Fruit fly (Drosophila melanogaster) whole organism, prepupa: ENCODE results near the gene CG13045.

Experiments used
- Blimp-1 ChIP-seq: fragments of 200-800 bp; sonication (Bioruptor generic); optimal IDR thresholded peaks from 3 replicates; lab custom pipeline; 2017; ENCODE audit warnings: missing biosample characterization, missing genetic modification characterization, mild to moderate bottlenecking, moderate library complexity, missing genetic modification reagents
- CG10631 ChIP-seq: fragments of 200-800 bp; sonication (Bioruptor generic); optimal IDR thresholded peaks from 2 replicates; lab custom pipeline; 2016; ENCODE audit warnings: missing biosample characterization, missing genetic modification characterization
- CG10669 ChIP-seq: fragments of 200-800 bp; sonication (Bioruptor generic); optimal IDR thresholded peaks from 3 replicates; lab custom pipeline; 2018; ENCODE audit warnings: missing biosample characterization, mild to moderate bottlenecking, missing genetic modification characterization, moderate library complexity
- CG11294 ChIP-seq: fragments of 200-800 bp; sonication (Bioruptor generic); IDR thresholded peaks from 2 replicates; pipeline ENCODE4 v1.3.6; 2022; ENCODE audit warnings: missing biosample characterization, missing genetic modification characterization
- CG15336 ChIP-seq: fragments of 200-800 bp; sonication (Bioruptor generic); IDR thresholded peaks from 2 replicates; pipeline ENCODE4 v1.3.6; 2022; ENCODE audit warnings: missing biosample characterization, missing genetic modification characterization
- CG1621 ChIP-seq: fragments of 200-800 bp; sonication (Bioruptor generic); optimal IDR thresholded peaks from 3 replicates; lab custom pipeline; 2018; ENCODE audit warnings: missing biosample characterization, mild to moderate bottlenecking, missing genetic modification characterization
- CG16779 ChIP-seq: fragments of 200-800 bp; sonication (Bioruptor generic); optimal IDR thresholded peaks from 3 replicates; lab custom pipeline; 2017; ENCODE audit warnings: missing biosample characterization, mild to moderate bottlenecking, missing genetic modification characterization
- CG31627 ChIP-seq: fragments of 200-800 bp; sonication (Bioruptor generic); optimal IDR thresholded peaks from 3 replicates; lab custom pipeline; 2016; ENCODE audit warnings: missing biosample characterization, missing genetic modification characterization
- CG3919 ChIP-seq: fragments of 200-800 bp; sonication (Bioruptor generic); optimal IDR thresholded peaks from 3 replicates; lab custom pipeline; 2016; ENCODE audit warnings: missing biosample characterization, missing genetic modification characterization
- CG4318 ChIP-seq: fragments of 200-800 bp; sonication (Bioruptor generic); optimal IDR thresholded peaks from 3 replicates; lab custom pipeline; 2017; ENCODE audit warnings: missing biosample characterization, mild to moderate bottlenecking, missing genetic modification characterization
- CG6163 ChIP-seq: fragments of 200-800 bp; sonication (Bioruptor generic); IDR thresholded peaks from 3 replicates; pipeline ENCODE4 v1.3.6; 2022; ENCODE audit warnings: missing biosample characterization, missing genetic modification characterization
- CG6808 ChIP-seq: fragments of 200-800 bp; sonication (Bioruptor generic); optimal IDR thresholded peaks from 3 replicates; lab custom pipeline; 2017; ENCODE audit warnings: missing biosample characterization, missing genetic modification characterization, mild to moderate bottlenecking, moderate library complexity, missing genetic modification reagents
- CG8119 ChIP-seq: fragments of 200-800 bp; sonication (Bioruptor generic); IDR thresholded peaks from 3 replicates; pipeline ENCODE4 v1.3.6; 2022; ENCODE audit warnings: missing biosample characterization, missing genetic modification characterization
- CG9139 ChIP-seq: fragments of 200-800 bp; sonication (Bioruptor generic); optimal IDR thresholded peaks from 3 replicates; lab custom pipeline; 2017; ENCODE audit warnings: missing biosample characterization, mild to moderate bottlenecking, missing genetic modification characterization
- Eip75B ChIP-seq: fragments of 200-800 bp; sonication (Bioruptor generic); optimal IDR thresholded peaks from 3 replicates; lab custom pipeline; 2016; ENCODE audit warnings: missing biosample characterization, missing genetic modification characterization
- Eip78C ChIP-seq: fragments of 200-800 bp; sonication (Bioruptor generic); peaks from one replicate; lab custom pipeline; 2016; ENCODE audit warnings: missing biosample characterization, missing genetic modification characterization
- Eip93F ChIP-seq: fragments of 200-800 bp; sonication (Bioruptor generic); optimal IDR thresholded peaks from 2 replicates; lab custom pipeline; 2016; ENCODE audit warnings: missing biosample characterization, mild to moderate bottlenecking, missing genetic modification characterization
- Ets96B ChIP-seq: fragments of 200-800 bp; optimal IDR thresholded peaks from 2 replicates; lab custom pipeline; 2019; ENCODE audit warnings: missing biosample characterization, mild to moderate bottlenecking, missing genetic modification characterization, moderate library complexity
- Gug ChIP-seq: fragments of 200-800 bp; sonication (Bioruptor generic); IDR thresholded peaks from 2 replicates; pipeline ENCODE4 v1.3.6; 2022; ENCODE audit warnings: missing biosample characterization, missing genetic modification characterization
- Hr38 ChIP-seq: sonication (Bioruptor generic); optimal IDR thresholded peaks from 2 replicates; lab custom pipeline; 2016; ENCODE audit warnings: missing biosample characterization, missing genetic modification characterization
- Hr39 ChIP-seq: fragments of 200-800 bp; sonication (Bioruptor generic); optimal IDR thresholded peaks from 2 replicates; lab custom pipeline; 2016; ENCODE audit warnings: missing biosample characterization, missing genetic modification characterization
- Lpt ChIP-seq: fragments of 200-800 bp; sonication (Bioruptor generic); optimal IDR thresholded peaks from 3 replicates; lab custom pipeline; 2016; ENCODE audit warnings: missing biosample characterization, missing genetic modification characterization
- Met ChIP-seq: fragments of 200-800 bp; sonication (Bioruptor generic); optimal IDR thresholded peaks from 3 replicates; lab custom pipeline; 2016; ENCODE audit warnings: missing biosample characterization, missing genetic modification characterization
- OdsH ChIP-seq: fragments of 200-800 bp; sonication (Bioruptor generic); optimal IDR thresholded peaks from 3 replicates; lab custom pipeline; 2016; ENCODE audit warnings: missing biosample characterization, missing genetic modification characterization
- Smox ChIP-seq: fragments of 200-800 bp; sonication (Bioruptor generic); optimal IDR thresholded peaks from 3 replicates; lab custom pipeline; 2016; ENCODE audit warnings: missing biosample characterization, missing genetic modification characterization
- Sox102F ChIP-seq: fragments of 200-800 bp; sonication (Bioruptor generic); optimal IDR thresholded peaks from 2 replicates; lab custom pipeline; 2016; ENCODE audit warnings: missing biosample characterization, mild to moderate bottlenecking, missing genetic modification characterization
- Sox14 ChIP-seq: fragments of 200-800 bp; sonication (Bioruptor generic); optimal IDR thresholded peaks from 3 replicates; lab custom pipeline; 2016; ENCODE audit warnings: missing biosample characterization, missing genetic modification characterization
- acj6 ChIP-seq: fragments of 200-800 bp; sonication (Bioruptor generic); optimal IDR thresholded peaks from 3 replicates; lab custom pipeline; 2016; ENCODE audit warnings: missing biosample characterization, missing genetic modification characterization
- cyc ChIP-seq: fragments of 200-800 bp; sonication (Bioruptor generic); optimal IDR thresholded peaks from 3 replicates; lab custom pipeline; 2016; ENCODE audit warnings: missing biosample characterization, missing genetic modification characterization
- dac ChIP-seq: fragments of 200-800 bp; sonication (Bioruptor generic); optimal IDR thresholded peaks from 2 replicates; lab custom pipeline; 2017; ENCODE audit warnings: missing biosample characterization, mild to moderate bottlenecking, missing genetic modification characterization
- dsx ChIP-seq: fragments of 200-800 bp; optimal IDR thresholded peaks from 3 replicates; lab custom pipeline; 2019; ENCODE audit warnings: missing biosample characterization, mild to moderate bottlenecking, missing genetic modification characterization, moderate library complexity; ENCODE audit not compliant: poor library complexity, severe bottlenecking
- eg ChIP-seq: fragments of 200-800 bp; sonication (Bioruptor generic); IDR thresholded peaks from 3 replicates; pipeline ENCODE4 v1.3.6; 2022; ENCODE audit warnings: missing biosample characterization, missing genetic modification characterization
- fkh ChIP-seq: fragments of 200-800 bp; sonication (Bioruptor generic); optimal IDR thresholded peaks from 3 replicates; lab custom pipeline; 2017; ENCODE audit warnings: missing biosample characterization, mild to moderate bottlenecking, missing genetic modification characterization, moderate library complexity
- lz ChIP-seq: fragments of 200-800 bp; sonication (Bioruptor generic); optimal IDR thresholded peaks from 3 replicates; lab custom pipeline; 2016; ENCODE audit warnings: missing biosample characterization, missing genetic modification characterization
- net ChIP-seq: fragments of 200-800 bp; sonication (Bioruptor generic); optimal IDR thresholded peaks from 3 replicates; lab custom pipeline; 2016; ENCODE audit warnings: missing biosample characterization, missing genetic modification characterization
- pdm3 ChIP-seq: fragments of 200-800 bp; sonication (Bioruptor generic); optimal IDR thresholded peaks from 3 replicates; lab custom pipeline; 2016; ENCODE audit warnings: missing biosample characterization, missing genetic modification characterization
- salr ChIP-seq, 2 experiments: fragments of 200-800 bp; sonication (Bioruptor generic); optimal IDR thresholded peaks; 3 replicates each; lab custom pipeline; 2016 to 2018; ENCODE audit warnings: missing biosample characterization in 2 of 2, missing genetic modification characterization in 2 of 2, mild to moderate bottlenecking in 1 of 2
- spab ChIP-seq: fragments of 200-800 bp; sonication (Bioruptor generic); optimal IDR thresholded peaks from 2 replicates; lab custom pipeline; 2017; ENCODE audit warnings: missing biosample characterization, mild to moderate bottlenecking, missing genetic modification characterization, missing genetic modification reagents
- ss ChIP-seq, 2 experiments: fragments of 200-800 bp; sonication (Bioruptor generic); optimal IDR thresholded peaks; 2 replicates in 1 of 2; 3 replicates in 1 of 2; lab custom pipeline; 2017 to 2018; ENCODE audit warnings: mild to moderate bottlenecking in 2 of 2, missing biosample characterization in 2 of 2, missing genetic modification characterization in 2 of 2, moderate library complexity in 1 of 2
- svp ChIP-seq: fragments of 200-800 bp; sonication (Bioruptor generic); peaks from one replicate; lab custom pipeline; 2016; ENCODE audit warnings: missing biosample characterization, missing genetic modification characterization
- topi ChIP-seq: fragments of 200-800 bp; sonication (Bioruptor generic); optimal IDR thresholded peaks from 3 replicates; lab custom pipeline; 2016; ENCODE audit warnings: missing biosample characterization, missing genetic modification characterization
- vri ChIP-seq: fragments of 200-800 bp; sonication (Bioruptor generic); optimal IDR thresholded peaks from 3 replicates; lab custom pipeline; 2016; ENCODE audit warnings: missing biosample characterization, mild to moderate bottlenecking, missing genetic modification characterization

Gene CG13045

DNA sequence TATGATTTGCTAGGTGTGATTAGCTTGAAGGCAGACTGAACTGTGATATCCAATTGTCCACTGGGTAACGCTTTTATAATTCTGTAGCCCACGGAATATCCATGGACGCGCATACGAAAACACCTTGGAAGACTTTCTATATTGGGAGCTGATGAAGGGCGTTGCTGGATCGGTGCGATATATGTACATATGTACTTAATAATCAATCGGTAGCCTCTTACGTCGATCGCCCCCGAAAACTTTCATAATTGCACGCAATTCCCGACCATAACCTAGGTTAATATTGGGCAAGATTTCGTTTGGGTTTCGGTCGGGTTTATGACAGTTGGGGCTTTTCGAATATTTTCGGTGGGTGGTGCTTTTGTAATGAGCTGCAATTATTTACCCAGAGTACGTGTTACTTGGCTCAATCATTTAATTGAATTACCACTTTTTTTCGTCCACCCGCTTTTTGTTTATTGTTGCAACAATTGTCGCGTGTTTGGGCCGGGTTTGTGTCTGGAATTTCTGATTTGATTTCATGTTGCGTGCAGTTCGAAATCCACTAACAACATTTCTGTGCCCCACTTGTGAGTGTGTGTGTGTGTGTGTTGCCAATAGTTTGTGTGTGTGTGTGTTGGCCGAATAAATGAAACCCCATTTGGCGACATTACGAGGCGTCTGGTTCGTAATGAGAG lies 8.7 kb downstream of the CG13045 start, which contains the start of gene CG13049:
Gene CG13049 (minus strand): TSS at position 51 of the 677 bp plus-strand sequence.
- TF ChIP-seq ss (GFP tag; optimal IDR thresholded peaks at IDR 0.05; lab: Kevin White, UChicago) (peak in 1 of 2 experiments; percentile 62), svp (GFP tag; lab: Kevin White, UChicago) (no peak)

DNA sequence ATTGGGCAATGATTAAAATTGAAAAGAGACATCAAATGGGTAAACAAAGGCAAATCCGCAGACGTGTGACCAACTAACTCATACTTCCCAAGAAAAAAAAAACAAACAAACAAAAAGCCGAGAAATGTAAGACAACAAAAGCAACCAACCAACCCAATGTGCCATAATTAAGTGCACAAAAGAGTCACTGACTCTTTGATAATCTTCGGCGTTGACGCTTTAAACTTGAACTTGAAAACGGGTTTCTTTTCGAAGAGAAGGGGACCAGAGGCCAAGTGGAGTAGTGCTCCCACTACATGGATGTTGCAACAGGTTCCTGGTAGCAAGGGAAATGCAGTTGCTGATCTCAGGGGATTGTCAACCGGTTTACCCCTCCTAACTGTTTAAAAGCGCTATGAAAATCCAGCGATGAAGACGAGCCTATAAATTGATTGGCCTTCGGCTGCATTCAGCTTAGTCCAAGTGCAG lies 10.7 kb downstream of the CG13045 start, which contains the start of gene CG13064:
Gene CG13064 (plus strand): TSS at position 418 of the 468 bp plus-strand sequence.
- TF ChIP-seq Lpt (GFP tag; lab: Kevin White, UChicago) (peak; percentile 8), CG9139 (GFP tag; lab: Kevin White, UChicago) (no peak), Sox102F (GFP tag; lab: Kevin White, UChicago) (peak; percentile 19), CG16779 (tag; lab: Kevin White, UChicago) (no peak), lz (GFP tag; lab: Kevin White, UChicago) (no peak), CG6808 (GFP tag; lab: Kevin White, UChicago) (no peak), Eip93F (GFP tag; lab: Kevin White, UChicago) (no peak), vri (GFP tag; lab: Kevin White, UChicago) (no peak), dac (GFP tag; lab: Kevin White, UChicago) (no peak), Eip75B (GFP tag; lab: Kevin White, UChicago) (peak; percentile 47), CG10631 (GFP tag; lab: Kevin White, UChicago) (no peak), CG11294 (no peak), ss (GFP tag; optimal IDR thresholded peaks at IDR 0.05; lab: Kevin White, UChicago) (peak in 1 of 2 experiments; percentile 63), Eip78C (peak; percentile 53), CG4318 (GFP tag; lab: Kevin White, UChicago) (no peak), topi (GFP tag; lab: Kevin White, UChicago) (no peak), Gug (GFP tag; lab: Robert Waterston, UW) (no peak), dsx (GFP tag; lab: Kevin White, UChicago) (peak; percentile 55)

DNA sequence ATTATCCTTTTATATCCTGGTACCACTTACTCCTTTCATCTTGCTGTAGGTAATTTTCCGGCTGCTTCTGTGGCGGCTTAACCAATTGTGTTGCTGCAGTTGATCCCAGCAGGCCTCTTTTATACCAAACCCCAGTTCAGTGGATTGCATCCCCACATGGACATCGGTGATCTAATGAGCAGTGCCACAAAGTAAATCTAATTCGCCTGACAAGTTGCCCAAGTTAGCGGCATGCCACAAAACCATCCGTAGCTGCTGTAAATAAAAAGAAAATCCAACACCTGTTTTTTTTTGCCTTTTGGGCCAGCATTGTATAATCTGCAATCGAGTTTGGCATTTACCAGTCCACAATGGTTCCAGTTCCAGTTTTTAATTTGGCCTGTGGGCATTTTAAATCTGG lies 11.6 kb downstream of the CG13045 start, which contains the start of gene CG13050:
Gene CG13050 (minus strand): TSS at position 101 of the 400 bp plus-strand sequence.
- TF ChIP-seq eg (GFP tag; lab: Robert Waterston, UW) (no peak), net (no peak), Eip93F (GFP tag; lab: Kevin White, UChicago) (no peak), Eip78C (no peak), salr (GFP tag; optimal IDR thresholded peaks at IDR 0.05; lab: Kevin White, UChicago) (no peak), fkh (GFP tag; lab: Kevin White, UChicago) (no peak), Sox102F (GFP tag; lab: Kevin White, UChicago) (no peak), CG6163 (GFP tag; lab: Robert Waterston, UW) (no peak), svp (GFP tag; lab: Kevin White, UChicago) (no peak), Sox14 (GFP tag; lab: Kevin White, UChicago) (no peak), acj6 (no peak), Hr38 (GFP tag; lab: Kevin White, UChicago) (no peak), pdm3 (no peak), spab (no peak), Blimp-1 (GFP tag; lab: Kevin White, UChicago) (no peak), CG15336 (GFP tag; lab: Robert Waterston, UW) (no peak)

DNA sequence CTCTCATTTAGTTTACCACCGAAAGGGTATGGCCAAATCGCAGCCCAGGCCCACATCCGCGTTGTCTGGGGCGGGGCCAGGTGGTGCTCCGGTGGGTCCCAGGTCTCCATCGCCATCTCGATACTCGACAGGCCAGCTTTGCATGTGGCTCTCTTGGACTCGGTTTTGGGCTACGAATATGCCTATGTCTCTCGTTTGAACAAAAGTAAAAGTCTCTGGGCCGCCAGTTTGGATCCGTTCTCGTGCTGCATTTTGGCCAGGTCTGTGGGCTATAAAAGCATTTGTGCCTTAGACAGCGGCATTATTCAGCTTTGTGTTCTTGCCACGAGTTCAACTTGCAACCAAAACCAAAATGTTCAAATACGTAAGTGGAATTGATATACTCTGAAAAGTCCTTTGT lies 13.6 kb downstream of the CG13045 start, which contains the start of gene CG13065:
Gene CG13065 (plus strand): TSS at position 301 of the 400 bp plus-strand sequence.
- TF ChIP-seq OdsH (GFP tag; lab: Kevin White, UChicago) (no peak), lz (GFP tag; lab: Kevin White, UChicago) (no peak), net (no peak), Gug (GFP tag; lab: Robert Waterston, UW) (no peak), CG8119 (GFP tag; lab: Robert Waterston, UW) (no peak), Hr39 (GFP tag; lab: Kevin White, UChicago) (no peak), salr (GFP tag; optimal IDR thresholded peaks at IDR 0.05; lab: Kevin White, UChicago) (no peak), Eip78C (no peak), CG31627 (no peak), CG1621 (tag; lab: Kevin White, UChicago) (no peak), Ets96B (no peak), Smox (no peak), Blimp-1 (GFP tag; lab: Kevin White, UChicago) (no peak), cyc (GFP tag; lab: Kevin White, UChicago) (no peak), Met (GFP tag; lab: Kevin White, UChicago) (no peak), CG3919 (no peak), vri (GFP tag; lab: Kevin White, UChicago) (no peak), CG10669 (GFP tag; lab: Kevin White, UChicago) (no peak), Eip93F (GFP tag; lab: Kevin White, UChicago) (no peak), CG11294 (no peak)
